Worm (Caenorhabditis elegans) whole organism, early embryonic: ENCODE measurements around the gene F53F4.7.

ENCODE experiments used
- ama-1 ChIP-seq: fragments of 150-350 bp; optimal IDR thresholded peaks from 2 replicates; lab custom pipeline; 2014
- ceh-36 ChIP-seq: sonication (generic microtip); optimal IDR thresholded peaks from 2 replicates; lab custom pipeline; 2016; ENCODE audit warnings: missing genetic modification characterization, inconsistent platforms, missing compliant biosample characterization
- hmbx-1 ChIP-seq: sonication (generic microtip); optimal IDR thresholded peaks from 2 replicates; lab custom pipeline; 2016; ENCODE audit warnings: mild to moderate bottlenecking, missing genetic modification characterization, missing compliant biosample characterization

DNA sequence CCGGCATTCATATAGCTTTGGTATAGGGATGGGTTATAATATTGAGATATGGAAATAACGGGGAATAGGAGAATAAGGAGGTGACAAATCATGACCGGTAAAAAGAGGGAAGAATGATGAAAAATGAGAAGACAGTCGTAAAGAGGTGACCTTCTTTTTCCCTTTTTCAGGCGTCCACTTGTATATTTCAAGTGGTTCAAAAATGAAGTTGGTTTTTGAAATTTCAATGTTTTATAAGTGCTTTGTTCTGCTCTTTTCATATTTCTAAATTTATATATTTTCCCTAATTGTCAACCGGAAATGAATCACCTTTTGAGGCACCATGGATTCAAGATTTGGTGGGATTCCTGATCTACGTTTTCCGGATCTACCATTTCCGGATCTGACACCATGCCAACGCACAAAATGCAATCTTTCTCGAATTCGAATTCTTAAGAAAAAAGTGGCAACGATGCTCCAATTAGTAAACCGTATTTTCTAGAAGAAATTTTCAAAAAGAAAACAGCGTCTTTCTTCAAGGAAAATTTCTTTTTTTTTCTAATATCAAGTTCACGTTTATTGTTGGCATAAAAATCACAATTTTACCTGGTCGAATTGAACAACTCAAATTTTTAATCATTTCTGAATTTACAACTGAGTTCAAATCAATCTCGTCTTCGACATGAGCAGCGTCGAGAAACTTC is 24.1 kb downstream of the F53F4.7 start, which contains the start of the genes F53F4.2 and F53F4.18:
- TF ChIP-seq ama-1 (lab: Kevin White, UChicago): no peak
- no peak for TF ChIP-seq hmbx-1 (tag; lab: Kevin White, UChicago)
- no peak for TF ChIP-seq ceh-36
